Worm (Caenorhabditis elegans) whole organism, L1 larva: ENCODE measurements around the gene ZK688.12.

Experiments
- ama-1 ChIP-seq: fragments of 150-350 bp; optimal IDR thresholded peaks from 2 replicates; lab custom pipeline; 2014
- blmp-1 ChIP-seq: fragments of 150-350 bp; optimal IDR thresholded peaks from 2 replicates; lab custom pipeline; 2014; ENCODE audit warnings: missing biosample characterization, missing genetic modification characterization
- efl-1 ChIP-seq, 4 experiments: fragments of 150-350 bp; optimal IDR thresholded peaks in 3 of 4; peaks in 1 of 4; 1 replicate in 1 of 4; 2 replicates in 3 of 4; lab custom pipeline; 2014; ENCODE audit warnings: missing biosample characterization in 2 of 4, missing genetic modification characterization in 2 of 4, missing genetic modification reagents in 2 of 4
- fkh-10 ChIP-seq: sonication (generic microtip); optimal IDR thresholded peaks from 2 replicates; lab custom pipeline; 2017; ENCODE audit warnings: missing biosample characterization, missing genetic modification reagents, missing genetic modification characterization
- fkh-4 ChIP-seq: sonication (generic microtip); optimal IDR thresholded peaks from 2 replicates; lab custom pipeline; 2016; ENCODE audit warnings: missing compliant biosample characterization, missing genetic modification characterization, borderline replicate concordance
- fos-1 ChIP-seq: fragments of 150-350 bp; optimal IDR thresholded peaks from 2 replicates; lab custom pipeline; 2014; ENCODE audit warnings: missing biosample characterization, missing genetic modification characterization
- lin-13 ChIP-seq: fragments of 150-350 bp; optimal IDR thresholded peaks from 2 replicates; lab custom pipeline; 2014; ENCODE audit warnings: missing biosample characterization, missing genetic modification reagents, missing genetic modification characterization
- lin-39 ChIP-seq: fragments of 150-350 bp; optimal IDR thresholded peaks from 2 replicates; lab custom pipeline; 2014; ENCODE audit warnings: missing biosample characterization, missing genetic modification reagents, missing genetic modification characterization
- snpc-4 ChIP-seq: fragments of 150-350 bp; optimal IDR thresholded peaks from 2 replicates; lab custom pipeline; 2014; ENCODE audit warnings: missing biosample characterization, missing genetic modification characterization
- unc-86 ChIP-seq: sonication (generic microtip); optimal IDR thresholded peaks from 2 replicates; lab custom pipeline; 2016; ENCODE audit warnings: missing genetic modification characterization, missing compliant biosample characterization
- unc-98 ChIP-seq: fragments of 200-800 bp; sonication (Bioruptor generic); IDR thresholded peaks from 2 replicates; pipeline ENCODE4 v1.3.6; 2022; ENCODE audit warnings: missing genetic modification characterization, missing compliant biosample characterization
- ztf-11 ChIP-seq, 2 experiments: sonication (generic microtip); optimal IDR thresholded peaks; 2 replicates each; lab custom pipeline; 2016 to 2017; ENCODE audit warnings: missing genetic modification characterization in 2 of 2, missing biosample characterization in 1 of 2, missing compliant biosample characterization in 1 of 2

DNA sequence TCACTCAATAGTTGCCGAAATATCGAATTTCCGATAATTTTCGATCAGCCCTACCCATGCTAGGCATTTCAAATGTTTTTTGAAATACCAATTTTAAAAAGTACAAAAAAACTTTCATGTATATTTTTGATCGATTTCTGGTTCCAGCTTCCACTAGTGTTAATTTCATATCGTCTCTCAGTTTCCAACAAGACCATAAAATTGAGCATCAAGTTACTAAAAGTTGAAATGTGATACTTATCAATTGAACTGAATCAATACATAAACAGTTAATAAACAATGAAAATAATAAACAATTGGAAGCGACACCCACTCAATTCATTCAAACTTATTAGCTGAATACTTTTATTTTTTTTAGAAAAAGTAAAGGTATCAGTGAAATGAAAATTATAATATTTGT lies 47.2 kb downstream of the ZK688.12 start, which contains the start of gene cup-4:
- TF ChIP-seq fos-1 (tag; lab: Kevin White, UChicago) (no peak), ama-1 (lab: Kevin White, UChicago) (no peak), fkh-4 (no peak), unc-86 (tag; lab: Kevin White, UChicago) (no peak), snpc-4 (no peak), blmp-1 (tag; lab: Kevin White, UChicago) (no peak), ztf-11 (tag; optimal IDR thresholded peaks at IDR 0.05; lab: Kevin White, UChicago) (no peak), fkh-10 (GFP tag; lab: Kevin White, UChicago) (no peak), lin-13 (GFP tag; lab: Kevin White, UChicago) (no peak), unc-98 (no peak), efl-1 (optimal IDR thresholded peaks at IDR 0.05; lab: Kevin White, UChicago) (no peak), efl-1 (GFP tag; optimal IDR thresholded peaks at IDR 0.05 in 1 of 2; lab: Kevin White, UChicago) (no peak), lin-39 (tag; lab: Kevin White, UChicago) (no peak)
